Worm (Caenorhabditis elegans): Measurements from ENCODE around the gene C15F1.8.
"Not testable (repeated sequence)": the region's sequence is repeated elsewhere in the genome, so short reads cannot be mapped to it uniquely, and the experiment has no call there.

DNA sequence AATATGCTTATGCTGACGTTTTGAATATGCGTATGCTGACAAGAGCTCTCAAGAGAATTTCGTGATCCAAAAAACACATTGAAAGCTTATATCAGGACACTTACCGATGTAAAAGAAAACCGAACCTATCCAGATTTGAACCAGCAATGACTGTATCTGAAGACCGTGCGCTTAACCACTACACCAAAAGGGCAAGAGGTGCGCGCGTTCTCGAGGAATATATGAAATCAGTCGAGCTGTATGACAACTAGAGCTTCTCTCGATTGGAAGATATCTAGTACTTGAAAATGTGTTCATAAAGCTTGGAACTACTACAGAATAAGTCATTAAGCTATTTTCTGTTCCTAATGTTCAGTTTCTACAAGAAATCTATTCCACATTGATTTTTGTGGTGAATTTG lies 5.3 kb upstream of the C15F1.8 start:
- not testable (repeated sequence) for TF ChIP-seq hrde-1 (tag; optimal IDR thresholded peaks at IDR 0.05; ENCODE audit: borderline replicate concordance); egl-18 (GFP tag; IDR thresholded peaks at IDR 0.05)
